Fruit fly (Drosophila melanogaster): Measurements from ENCODE around the gene CG44227.

Gene CG44227

dm6 chr3R:8654058-8654457, 30.9 kb downstream of the CG44227 start:
- no peak for TF ChIP-seq CTCF (optimal IDR thresholded peaks at IDR 0.05)
- no peak for TF ChIP-seq CG8478 (optimal IDR thresholded peaks at IDR 0.05)

- no peak for TF ChIP-seq CG8478 (optimal IDR thresholded peaks at IDR 0.05)
- TF ChIP-seq CTCF (optimal IDR thresholded peaks at IDR 0.05), result no peak
Measured at dm6 chr3R:8652731-8653130, 32.2 kb downstream of the CG44227 start, which contains the start of the genes Sys1 and Dhod. TSS of gene Sys1 (plus strand) at chr3R:8652821. TSS of gene Dhod (minus strand) at chr3R:8652916.

dm6 chr3R:8650741-8651140, 34.2 kb downstream of the CG44227 start, which contains the start of the genes Mkk4 and SLIRP2:
TSS of gene Mkk4 (minus strand) at chr3R:8650796.
TSS of gene SLIRP2 (plus strand) at chr3R:8651084.
- TF ChIP-seq CTCF (optimal IDR thresholded peaks at IDR 0.05) (no peak), CG8478 (optimal IDR thresholded peaks at IDR 0.05) (no peak)

dm6 chr3R:8645580-8646220, 39.3 kb downstream of the CG44227 start, which contains the start of gene Cyp313b1:
TSS of gene Cyp313b1 (minus strand) at chr3R:8645650.
- TF ChIP-seq CG8478 (optimal IDR thresholded peaks at IDR 0.05) (no peak), CTCF (optimal IDR thresholded peaks at IDR 0.05) (no peak)

- TF ChIP-seq CTCF (optimal IDR thresholded peaks at IDR 0.05), result no peak
- no peak for TF ChIP-seq CG8478 (optimal IDR thresholded peaks at IDR 0.05)
Measured at dm6 chr3R:8642376-8642966, 42.5 kb downstream of the CG44227 start.

- TF ChIP-seq CTCF (optimal IDR thresholded peaks at IDR 0.05), result no peak
Measured at dm6 chr3R:8638629-8639028, 46.3 kb downstream of the CG44227 start.

- TF ChIP-seq CG8478 (optimal IDR thresholded peaks at IDR 0.05), result no peak
- TF ChIP-seq CTCF (optimal IDR thresholded peaks at IDR 0.05), result no peak
Measured at dm6 chr3R:8635778-8636177, 49.2 kb downstream of the CG44227 start, which contains the start of gene Or85e. TSS of gene Or85e (minus strand) at chr3R:8635878.
